Worm (Caenorhabditis elegans): ENCODE measurements around the gene stg-2.

The stg-2 gene

ce11 chrX:8640654-8641053 lies 3.1 kb downstream of the stg-2 start:
- TF ChIP-seq nhr-237 (tag; optimal IDR thresholded peaks at IDR 0.05) = no peak
- no peak for TF ChIP-seq elt-1 (tag; optimal IDR thresholded peaks at IDR 0.05; ENCODE audit: borderline replicate concordance, insufficient read depth)
- no peak for TF ChIP-seq zip-8 (tag; optimal IDR thresholded peaks at IDR 0.05)
- TF ChIP-seq lin-32 (GFP tag; optimal IDR thresholded peaks at IDR 0.05) = no peak
- TF ChIP-seq pha-4 (tag; optimal IDR thresholded peaks at IDR 0.05) = no peak
- TF ChIP-seq sem-2 (GFP tag; optimal IDR thresholded peaks at IDR 0.05) = no peak
- no peak for TF ChIP-seq mab-5 (tag; optimal IDR thresholded peaks at IDR 0.05)
- TF ChIP-seq ceh-39 (tag; optimal IDR thresholded peaks at IDR 0.05) = no peak
- TF ChIP-seq mls-2 (tag; optimal IDR thresholded peaks at IDR 0.05) = no peak
- TF ChIP-seq nhr-28 (tag; optimal IDR thresholded peaks at IDR 0.05) = no peak
- no peak for TF ChIP-seq drap-1 (GFP tag; optimal IDR thresholded peaks at IDR 0.05)
- no peak for TF ChIP-seq ces-1 (GFP tag; optimal IDR thresholded peaks at IDR 0.05)
- TF ChIP-seq unc-62 (GFP tag; optimal IDR thresholded peaks at IDR 0.05) = no peak
- no peak for TF ChIP-seq ztf-11 (tag; optimal IDR thresholded peaks at IDR 0.05)
- no peak for TF ChIP-seq hlh-1 (tag; optimal IDR thresholded peaks at IDR 0.05)
- no peak for TF ChIP-seq elt-3 (tag; optimal IDR thresholded peaks at IDR 0.05)
- no peak for TF ChIP-seq snpc-4 (tag; optimal IDR thresholded peaks at IDR 0.05)
- TF ChIP-seq nhr-2 (tag; optimal IDR thresholded peaks at IDR 0.05) = no peak

DNA sequence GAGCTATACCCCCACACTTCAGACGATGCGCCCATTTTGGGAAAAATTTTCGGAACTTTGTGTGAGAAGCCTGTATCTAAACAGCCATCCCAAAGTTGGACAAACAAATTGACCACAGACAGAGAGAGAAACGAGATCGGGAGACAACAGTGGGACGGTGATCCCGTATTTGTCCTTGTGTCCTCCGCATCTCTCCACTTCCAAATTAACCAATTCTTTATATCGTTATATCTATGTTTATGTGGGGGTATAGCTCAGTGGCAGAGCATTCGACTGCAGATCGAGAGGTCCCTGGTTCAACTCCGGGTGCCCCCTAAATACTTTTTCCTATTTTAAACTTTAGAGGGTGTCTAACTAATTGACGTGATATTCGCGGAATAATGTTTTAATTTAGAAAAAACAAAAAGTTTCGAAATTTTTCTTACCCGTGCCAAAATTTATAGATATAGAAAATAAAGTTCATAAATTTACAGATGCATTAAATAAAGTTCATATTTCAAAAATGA lies 5.0 kb downstream of the stg-2 start:
- TF ChIP-seq cnd-1 (tag; optimal IDR thresholded peaks at IDR 0.05) (no peak), pha-4 (tag; optimal IDR thresholded peaks at IDR 0.05) (no peak), sem-2 (GFP tag; optimal IDR thresholded peaks at IDR 0.05) (no peak), mab-5 (tag; optimal IDR thresholded peaks at IDR 0.05) (no peak), nhr-12 (tag; optimal IDR thresholded peaks at IDR 0.05) (no peak), M03D4.4 (tag; optimal IDR thresholded peaks at IDR 0.05) (peak; percentile 72), drap-1 (GFP tag; optimal IDR thresholded peaks at IDR 0.05) (no peak), elt-1 (tag; optimal IDR thresholded peaks at IDR 0.05; ENCODE audit: borderline replicate concordance, insufficient read depth) (no peak), ces-1 (GFP tag; optimal IDR thresholded peaks at IDR 0.05) (no peak), unc-62 (GFP tag; optimal IDR thresholded peaks at IDR 0.05) (no peak), nhr-76 (tag; optimal IDR thresholded peaks at IDR 0.05) (no peak), ham-2 (GFP tag; optimal IDR thresholded peaks at IDR 0.05) (peak; percentile 47), lsy-2 (tag; optimal IDR thresholded peaks at IDR 0.05) (no peak), ceh-83 (GFP tag; optimal IDR thresholded peaks at IDR 0.05) (peak; percentile 65), snpc-4 (tag; optimal IDR thresholded peaks at IDR 0.05) (no peak), nhr-28 (tag; optimal IDR thresholded peaks at IDR 0.05) (no peak), bed-3 (GFP tag; optimal IDR thresholded peaks at IDR 0.05) (peak; percentile 33), flh-1 (GFP tag; optimal IDR thresholded peaks at IDR 0.05) (no peak), mep-1 (tag; optimal IDR thresholded peaks at IDR 0.05) (no peak), blmp-1 (tag; optimal IDR thresholded peaks at IDR 0.05) (no peak), hlh-1 (tag; optimal IDR thresholded peaks at IDR 0.05) (no peak), nhr-237 (tag; optimal IDR thresholded peaks at IDR 0.05) (no peak), ceh-43 (GFP tag; optimal IDR thresholded peaks at IDR 0.05) (peak; percentile 76), lin-13 (tag; optimal IDR thresholded peaks at IDR 0.05) (no peak), mls-2 (tag; optimal IDR thresholded peaks at IDR 0.05) (no peak), zip-8 (tag; optimal IDR thresholded peaks at IDR 0.05) (no peak), lin-32 (GFP tag; optimal IDR thresholded peaks at IDR 0.05) (peak; percentile 1), tbx-8 (GFP tag; optimal IDR thresholded peaks at IDR 0.05) (no peak), ceh-39 (tag; optimal IDR thresholded peaks at IDR 0.05) (no peak), nhr-2 (tag; optimal IDR thresholded peaks at IDR 0.05) (no peak), elt-3 (tag; optimal IDR thresholded peaks at IDR 0.05) (no peak), unc-120 (tag; optimal IDR thresholded peaks at IDR 0.05; ENCODE audit: poor library complexity, severe bottlenecking) (no peak), ztf-11 (tag; optimal IDR thresholded peaks at IDR 0.05) (no peak), unc-39 (tag; optimal IDR thresholded peaks at IDR 0.05) (no peak), sptf-1 (tag; optimal IDR thresholded peaks at IDR 0.05) (peak; percentile 80)

ce11 chrX:8625090-8625489 lies 18.6 kb downstream of the stg-2 start, which contains the start of gene K01A12.3:
Gene K01A12.3 (minus strand): TSS chrX:8625190.
- no peak for TF ChIP-seq elt-1 (tag; optimal IDR thresholded peaks at IDR 0.05; ENCODE audit: borderline replicate concordance, insufficient read depth)
- no peak for TF ChIP-seq snpc-4 (tag; optimal IDR thresholded peaks at IDR 0.05)
- TF ChIP-seq drap-1 (GFP tag; optimal IDR thresholded peaks at IDR 0.05) = no peak
- no peak for TF ChIP-seq sptf-1 (tag; optimal IDR thresholded peaks at IDR 0.05)
- no peak for TF ChIP-seq sem-2 (GFP tag; optimal IDR thresholded peaks at IDR 0.05)
- TF ChIP-seq mep-1 (tag; optimal IDR thresholded peaks at IDR 0.05) = no peak
- no peak for TF ChIP-seq M03D4.4 (tag; optimal IDR thresholded peaks at IDR 0.05)
- no peak for TF ChIP-seq nhr-237 (tag; optimal IDR thresholded peaks at IDR 0.05)
- no peak for TF ChIP-seq mls-2 (tag; optimal IDR thresholded peaks at IDR 0.05)
- no peak for TF ChIP-seq flh-1 (GFP tag; optimal IDR thresholded peaks at IDR 0.05)
- no peak for TF ChIP-seq unc-120 (tag; optimal IDR thresholded peaks at IDR 0.05; ENCODE audit: poor library complexity, severe bottlenecking)
- no peak for TF ChIP-seq ham-2 (GFP tag; optimal IDR thresholded peaks at IDR 0.05)
- no peak for TF ChIP-seq unc-62 (GFP tag; optimal IDR thresholded peaks at IDR 0.05)
- TF ChIP-seq bed-3 (GFP tag; optimal IDR thresholded peaks at IDR 0.05) = no peak
- no peak for TF ChIP-seq ceh-39 (tag; optimal IDR thresholded peaks at IDR 0.05)
- TF ChIP-seq hlh-1 (tag; optimal IDR thresholded peaks at IDR 0.05) = no peak
- no peak for TF ChIP-seq unc-39 (tag; optimal IDR thresholded peaks at IDR 0.05)
- no peak for TF ChIP-seq pha-4 (tag; optimal IDR thresholded peaks at IDR 0.05)
- no peak for TF ChIP-seq mab-5 (tag; optimal IDR thresholded peaks at IDR 0.05)
